Worm (Caenorhabditis elegans) whole organism, L1 larva: ENCODE measurements around the gene txt-3.

ENCODE experiments used
- C04F5.9 ChIP-seq: sonication (generic microtip); optimal IDR thresholded peaks from 2 replicates; lab custom pipeline; 2016; ENCODE audit warnings: missing genetic modification characterization, missing compliant biosample characterization
- aha-1 ChIP-seq: fragments of 150-350 bp; optimal IDR thresholded peaks from 2 replicates; lab custom pipeline; 2014; ENCODE audit warnings: missing biosample characterization, missing genetic modification characterization
- ceh-8 ChIP-seq: fragments of 200-800 bp; sonication (Bioruptor generic); optimal IDR thresholded peaks from 2 replicates; lab custom pipeline; 2018; ENCODE audit warnings: mild to moderate bottlenecking, missing genetic modification characterization, moderate library complexity, missing compliant biosample characterization
- elt-2 ChIP-seq: sonication (generic microtip); optimal IDR thresholded peaks from 2 replicates; lab custom pipeline; 2016; ENCODE audit warnings: missing genetic modification characterization, mild to moderate bottlenecking, inconsistent platforms, missing compliant biosample characterization, missing genetic modification reagents
- fkh-10 ChIP-seq: sonication (generic microtip); optimal IDR thresholded peaks from 2 replicates; lab custom pipeline; 2017; ENCODE audit warnings: missing biosample characterization, missing genetic modification reagents, missing genetic modification characterization
- fkh-8 ChIP-seq: sonication (generic microtip); optimal IDR thresholded peaks from 2 replicates; lab custom pipeline; 2016; ENCODE audit warnings: mild to moderate bottlenecking, missing genetic modification characterization, missing compliant biosample characterization
- lin-13 ChIP-seq: fragments of 150-350 bp; optimal IDR thresholded peaks from 2 replicates; lab custom pipeline; 2014; ENCODE audit warnings: missing biosample characterization, missing genetic modification reagents, missing genetic modification characterization
- lin-15B ChIP-seq: fragments of 150-350 bp; sonication (generic microtip); optimal IDR thresholded peaks from 3 replicates; lab custom pipeline; 2014; ENCODE audit warnings: missing biosample characterization, missing genetic modification characterization
- lin-35 ChIP-seq, 2 experiments: fragments of 150-350 bp; optimal IDR thresholded peaks; 2 replicates each; lab custom pipeline; 2014; ENCODE audit warnings: missing biosample characterization in 2 of 2, missing genetic modification characterization in 2 of 2, missing genetic modification reagents in 2 of 2
- mdl-1 ChIP-seq, 2 experiments: fragments of 150-350 bp; optimal IDR thresholded peaks; 2 replicates each; lab custom pipeline; 2014 to 2017; ENCODE audit warnings: missing biosample characterization in 2 of 2, missing genetic modification characterization in 2 of 2, inconsistent platforms in 1 of 2
- nhr-20 ChIP-seq: sonication (generic microtip); optimal IDR thresholded peaks from 2 replicates; lab custom pipeline; 2016; ENCODE audit warnings: mild to moderate bottlenecking, missing genetic modification characterization, missing compliant biosample characterization
- nhr-237 ChIP-seq: fragments of 150-350 bp; optimal IDR thresholded peaks from 2 replicates; lab custom pipeline; 2014; ENCODE audit warnings: missing biosample characterization, missing genetic modification characterization
- nhr-71 ChIP-seq: sonication (generic microtip); optimal IDR thresholded peaks from 2 replicates; lab custom pipeline; 2016; ENCODE audit warnings: mild to moderate bottlenecking, missing genetic modification characterization, moderate library complexity, missing compliant biosample characterization
- nhr-90 ChIP-seq: sonication (generic microtip); optimal IDR thresholded peaks from 2 replicates; lab custom pipeline; 2016; ENCODE audit warnings: mild to moderate bottlenecking, missing genetic modification characterization, missing compliant biosample characterization; ENCODE audit not compliant: poor library complexity

- TF ChIP-seq aha-1 (no peak), lin-15B (tag; lab: Kevin White, UChicago) (no peak), ceh-8 (GFP tag; lab: Kevin White, UChicago) (no peak), mdl-1 (tag; optimal IDR thresholded peaks at IDR 0.05; lab: Kevin White, UChicago) (no peak), fkh-8 (no peak), nhr-90 (tag; lab: Kevin White, UChicago) (no peak), lin-13 (no peak), nhr-20 (tag; lab: Kevin White, UChicago) (no peak), nhr-71 (tag; lab: Kevin White, UChicago) (no peak), nhr-237 (tag; lab: Kevin White, UChicago) (no peak), fkh-10 (GFP tag; lab: Kevin White, UChicago) (no peak), elt-2 (tag; lab: Kevin White, UChicago) (no peak), C04F5.9 (no peak), lin-35 (GFP tag; optimal IDR thresholded peaks at IDR 0.05; lab: Kevin White, UChicago) (no peak)
Observed at ce11 chrIV:4975995-4976394, 12.2 kb downstream of the txt-3 start, which contains the start of gene Y9C9A.16.
